Worm (Caenorhabditis elegans): ENCODE results near the gene C35A5.5.

- TF ChIP-seq lin-39 (tag; optimal IDR thresholded peaks at IDR 0.05) = no peak
- no peak for TF ChIP-seq dpl-1 (GFP tag; optimal IDR thresholded peaks at IDR 0.05)
These were observed 34.4 kb downstream of the C35A5.5 start, which contains the start of gene degt-1 for ce11 chrV:10540024-10540423.

Measured in whole organism, L1 larva.